Fruit fly (Drosophila melanogaster): ENCODE measurements around the gene CG13698.

CG13698 gene

DNA sequence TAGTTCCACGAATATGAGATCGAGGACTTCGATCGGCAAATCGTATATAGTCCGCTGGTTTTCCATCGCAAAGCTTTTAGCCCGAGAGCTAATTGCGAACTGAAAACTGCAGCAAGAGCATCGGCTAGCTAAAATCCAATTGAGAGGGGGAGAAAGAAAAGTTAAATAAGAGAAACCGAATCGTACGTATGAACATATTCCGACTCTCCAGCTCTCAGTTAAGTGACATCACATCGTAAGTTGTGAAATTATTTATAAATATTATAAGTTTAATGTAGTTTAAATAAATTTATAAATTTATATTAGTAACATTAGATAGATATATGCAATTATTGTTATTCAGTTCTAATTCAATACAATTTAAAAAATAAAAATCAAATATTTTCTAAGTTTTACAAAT is 35.9 kb downstream of the CG13698 start, which contains the start of gene CG44006:
Gene CG44006, minus strand, starts transcription at position 101 of the 400 bp plus-strand sequence.
- no peak for TF ChIP-seq br (GFP tag; optimal IDR thresholded peaks at IDR 0.05)
- no peak for TF ChIP-seq pan (optimal IDR thresholded peaks at IDR 0.05)
- TF ChIP-seq dmrt93B (GFP tag; optimal IDR thresholded peaks at IDR 0.05) = no peak
- no peak for TF ChIP-seq ey (GFP tag; optimal IDR thresholded peaks at IDR 0.05)
- no peak for TF ChIP-seq OdsH (GFP tag; optimal IDR thresholded peaks at IDR 0.05)
- no peak for TF ChIP-seq h (GFP tag; optimal IDR thresholded peaks at IDR 0.05)
- TF ChIP-seq HLH106 (tag; optimal IDR thresholded peaks at IDR 0.05) = no peak
- TF ChIP-seq psq (GFP tag; optimal IDR thresholded peaks at IDR 0.05) = no peak
- no peak for TF ChIP-seq dsf (GFP tag; optimal IDR thresholded peaks at IDR 0.05; ENCODE audit: borderline replicate concordance)
- no peak for TF ChIP-seq Dfd (GFP tag; optimal IDR thresholded peaks at IDR 0.05)
- TF ChIP-seq woc (GFP tag; optimal IDR thresholded peaks at IDR 0.05) = no peak
- TF ChIP-seq usp (GFP tag; optimal IDR thresholded peaks at IDR 0.05) = no peak
- no peak for TF ChIP-seq Vsx2 (GFP tag; optimal IDR thresholded peaks at IDR 0.05; ENCODE audit: partially characterized antibody)
- TF ChIP-seq brk (GFP tag; optimal IDR thresholded peaks at IDR 0.05) = no peak
- TF ChIP-seq Hr78 (GFP tag; optimal IDR thresholded peaks at IDR 0.05) = no peak
- TF ChIP-seq Jra (GFP tag; optimal IDR thresholded peaks at IDR 0.05) = no peak
- no peak for TF ChIP-seq sage (GFP tag; optimal IDR thresholded peaks at IDR 0.05)
- no peak for TF ChIP-seq Myc (optimal IDR thresholded peaks at IDR 0.05)
- TF ChIP-seq CG9705 (GFP tag; optimal IDR thresholded peaks at IDR 0.05) = no peak
- no peak for TF ChIP-seq dl (GFP tag; optimal IDR thresholded peaks at IDR 0.05; ENCODE audit: insufficient read depth in 1 of 2, partially characterized antibody in 2 of 2)

DNA sequence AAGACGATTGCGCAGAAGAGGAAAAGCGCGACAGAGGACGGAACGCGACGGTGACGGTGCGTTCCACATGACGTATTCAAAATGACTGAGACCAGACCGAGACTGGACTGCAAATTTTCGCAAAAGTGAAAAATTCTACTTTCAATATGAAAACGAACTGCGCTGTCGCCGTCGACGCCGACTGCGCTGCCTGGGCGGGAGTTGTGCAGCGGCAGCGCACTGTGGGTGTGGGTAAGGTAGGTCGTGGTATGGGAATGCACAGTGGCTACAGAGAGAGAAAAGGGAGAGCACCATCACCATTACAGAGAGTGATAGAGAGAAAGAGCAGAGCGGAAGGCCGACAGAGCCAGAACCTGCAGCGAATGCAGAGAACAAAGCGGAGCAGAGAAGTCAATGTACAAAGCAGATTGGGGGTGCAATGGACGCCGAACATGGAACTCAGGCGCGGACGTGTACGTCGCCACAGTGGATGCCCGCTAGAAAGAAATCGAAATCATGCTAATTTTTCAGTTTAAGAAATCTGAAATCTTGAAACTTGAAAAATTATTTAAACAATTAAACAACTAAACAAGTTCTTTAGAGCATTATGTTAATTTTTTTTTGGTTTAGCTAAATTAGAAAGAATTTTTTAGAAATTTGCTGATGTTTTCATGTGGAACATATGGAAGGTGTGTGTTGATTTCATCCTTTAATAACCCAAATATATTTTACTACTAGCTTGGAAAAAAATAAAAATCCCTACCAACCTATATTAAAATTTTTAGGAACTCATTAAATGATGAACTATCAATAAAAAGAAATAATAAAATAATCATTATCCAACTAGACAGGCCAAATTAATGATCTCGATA is 41.1 kb downstream of the CG13698 start, which contains the start of gene Eip75B:
Gene Eip75B, minus strand, starts transcription at position 65 of the 851 bp plus-strand sequence.
- TF ChIP-seq Myc (optimal IDR thresholded peaks at IDR 0.05) (no peak), GATAd (GFP tag; optimal IDR thresholded peaks at IDR 0.05) (no peak), woc (GFP tag; optimal IDR thresholded peaks at IDR 0.05) (peak; percentile 59), psq (GFP tag; optimal IDR thresholded peaks at IDR 0.05) (peak; percentile 86), dmrt93B (GFP tag; optimal IDR thresholded peaks at IDR 0.05) (peak; percentile 52), Hnf4 (GFP tag; optimal IDR thresholded peaks at IDR 0.05) (peak; percentile 51), h (GFP tag; optimal IDR thresholded peaks at IDR 0.05) (peak; percentile 46), dl (GFP tag; optimal IDR thresholded peaks at IDR 0.05; ENCODE audit: insufficient read depth in 1 of 2, partially characterized antibody in 2 of 2) (peak; percentile 21 to 72), Hr83 (GFP tag; optimal IDR thresholded peaks at IDR 0.05; ENCODE audit: poor library complexity, severe bottlenecking) (peak; percentile 9), sage (GFP tag; optimal IDR thresholded peaks at IDR 0.05) (no peak), rgr (GFP tag; optimal IDR thresholded peaks at IDR 0.05) (peak; percentile 45), sv (GFP tag; optimal IDR thresholded peaks at IDR 0.05) (no peak), N (GFP tag; optimal IDR thresholded peaks at IDR 0.05) (no peak), OdsH (GFP tag; optimal IDR thresholded peaks at IDR 0.05) (peak; percentile 57), Dif (GFP tag; optimal IDR thresholded peaks at IDR 0.05; ENCODE audit: partially characterized antibody) (peak; percentile 76), fru (GFP tag; optimal IDR thresholded peaks at IDR 0.05) (peak; percentile 57), usp (GFP tag; optimal IDR thresholded peaks at IDR 0.05) (no peak), tai (GFP tag; optimal IDR thresholded peaks at IDR 0.05) (peak; percentile 22), HLH106 (tag; optimal IDR thresholded peaks at IDR 0.05) (peak; percentile 59), ey (GFP tag; optimal IDR thresholded peaks at IDR 0.05) (peak; percentile 32), Sp1 (GFP tag; optimal IDR thresholded peaks at IDR 0.05) (peak; percentile 64), br (GFP tag; optimal IDR thresholded peaks at IDR 0.05) (peak; percentile 42), foxo (GFP tag; optimal IDR thresholded peaks at IDR 0.05) (peak in 1 of 2 experiments; percentile 58), Dfd (GFP tag; optimal IDR thresholded peaks at IDR 0.05) (no peak), CG9705 (GFP tag; optimal IDR thresholded peaks at IDR 0.05) (no peak)

DNA sequence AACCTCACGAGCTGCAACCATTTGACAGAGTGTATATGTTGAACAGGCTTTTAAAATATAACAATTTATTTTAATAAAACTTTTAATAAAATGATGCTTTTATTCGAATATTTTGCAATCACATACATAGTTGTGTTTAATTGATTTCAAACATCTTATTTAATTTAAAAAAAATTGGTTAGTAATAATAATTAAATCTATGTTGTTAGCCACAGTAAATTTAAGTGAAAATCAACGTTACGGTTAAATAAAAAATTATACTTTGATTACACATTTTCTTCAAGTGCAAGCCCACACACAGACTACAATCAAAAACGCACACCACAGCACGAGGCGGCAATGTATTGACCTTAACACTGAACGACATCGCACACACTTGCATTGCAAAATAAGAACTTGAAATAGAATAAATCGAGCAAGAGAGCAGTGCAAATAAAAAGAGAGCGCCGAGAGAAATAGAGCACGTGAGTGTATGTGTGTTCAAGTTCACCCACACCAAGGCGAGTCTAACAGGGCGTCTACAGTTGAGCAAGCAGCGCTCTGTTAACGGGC is 42.9 kb downstream of the CG13698 start:
- TF ChIP-seq Abd-B (GFP tag; optimal IDR thresholded peaks at IDR 0.05) = no peak
- peak; percentile 48 for TF ChIP-seq fru (GFP tag; optimal IDR thresholded peaks at IDR 0.05)
- TF ChIP-seq dl (GFP tag; optimal IDR thresholded peaks at IDR 0.05; ENCODE audit: insufficient read depth in 1 of 2, partially characterized antibody in 2 of 2) = peak; percentile 87 to 90
- TF ChIP-seq Myc (optimal IDR thresholded peaks at IDR 0.05) = no peak
- TF ChIP-seq CrebA (GFP tag; optimal IDR thresholded peaks at IDR 0.05; ENCODE audit: borderline replicate concordance) = peak; percentile 76
- peak; percentile 73 for TF ChIP-seq Hnf4 (GFP tag; optimal IDR thresholded peaks at IDR 0.05)
- TF ChIP-seq rgr (GFP tag; optimal IDR thresholded peaks at IDR 0.05) = peak; percentile 68
- TF ChIP-seq Mio (GFP tag; optimal IDR thresholded peaks at IDR 0.05) = no peak
- peak; percentile 47 for TF ChIP-seq br (GFP tag; optimal IDR thresholded peaks at IDR 0.05)
- peak; percentile 33 for TF ChIP-seq brk (GFP tag; optimal IDR thresholded peaks at IDR 0.05)
- peak; percentile 35 for TF ChIP-seq ey (GFP tag; optimal IDR thresholded peaks at IDR 0.05)
- TF ChIP-seq h (GFP tag; optimal IDR thresholded peaks at IDR 0.05) = peak; percentile 65
- peak; percentile 62 for TF ChIP-seq Rel (GFP tag; optimal IDR thresholded peaks at IDR 0.05)
- TF ChIP-seq Rel (tag; optimal IDR thresholded peaks at IDR 0.05) = peak; percentile 3
- TF ChIP-seq woc (GFP tag; optimal IDR thresholded peaks at IDR 0.05) = peak; percentile 56
- peak; percentile 33 for TF ChIP-seq Jra (GFP tag; optimal IDR thresholded peaks at IDR 0.05)
- peak; percentile 70 for TF ChIP-seq HLH106 (tag; optimal IDR thresholded peaks at IDR 0.05)
- peak; percentile 45 for TF ChIP-seq dmrt93B (GFP tag; optimal IDR thresholded peaks at IDR 0.05)
- TF ChIP-seq OdsH (GFP tag; optimal IDR thresholded peaks at IDR 0.05) = peak; percentile 55
- no peak for TF ChIP-seq pan (optimal IDR thresholded peaks at IDR 0.05)
- TF ChIP-seq Sp1 (GFP tag; optimal IDR thresholded peaks at IDR 0.05) = peak; percentile 66
- no peak for TF ChIP-seq Dfd (GFP tag; optimal IDR thresholded peaks at IDR 0.05)
- no peak for TF ChIP-seq usp (GFP tag; optimal IDR thresholded peaks at IDR 0.05)
- TF ChIP-seq Hr83 (GFP tag; optimal IDR thresholded peaks at IDR 0.05; ENCODE audit: poor library complexity, severe bottlenecking) = peak; percentile 65
- peak; percentile 57 for TF ChIP-seq psq (GFP tag; optimal IDR thresholded peaks at IDR 0.05)
- TF ChIP-seq Hr78 (GFP tag; optimal IDR thresholded peaks at IDR 0.05) = peak; percentile 40
- peak; percentile 94 for TF ChIP-seq Dif (GFP tag; optimal IDR thresholded peaks at IDR 0.05; ENCODE audit: partially characterized antibody)
- TF ChIP-seq dsf (GFP tag; optimal IDR thresholded peaks at IDR 0.05; ENCODE audit: borderline replicate concordance) = no peak
- peak; percentile 5 for TF ChIP-seq CG32264 (GFP tag; optimal IDR thresholded peaks at IDR 0.05)
- TF ChIP-seq sv (GFP tag; optimal IDR thresholded peaks at IDR 0.05) = no peak
- peak; percentile 51 for TF ChIP-seq sage (GFP tag; optimal IDR thresholded peaks at IDR 0.05)

All from whole organism, wandering third instar larva.